Fruit fly (Drosophila melanogaster): ENCODE results near the gene CIAPIN1.

DNA sequence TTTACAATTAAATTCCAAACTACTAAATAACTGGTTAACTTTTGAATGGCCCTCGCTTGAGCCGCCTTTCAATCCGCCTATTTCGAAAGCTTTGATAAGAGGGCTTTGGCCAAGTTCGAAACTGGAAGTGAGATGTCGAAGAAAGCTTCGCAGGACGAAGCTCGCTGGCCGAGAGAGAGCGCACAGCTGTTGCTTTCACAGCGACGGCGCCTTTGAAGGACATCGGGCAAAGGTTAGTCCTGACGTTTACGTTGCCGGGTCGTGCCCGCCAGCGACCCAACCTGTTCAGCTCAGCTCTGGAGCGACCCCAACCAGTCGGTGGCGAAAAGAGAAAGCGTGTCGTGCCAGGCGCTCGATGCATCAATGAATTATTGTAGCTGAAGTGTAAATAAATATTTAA lies 26.9 kb downstream of the CIAPIN1 start:
- TF ChIP-seq h (GFP tag; optimal IDR thresholded peaks at IDR 0.05) (no peak), CG9705 (GFP tag; optimal IDR thresholded peaks at IDR 0.05) (no peak), dmrt93B (GFP tag; optimal IDR thresholded peaks at IDR 0.05) (no peak)
